Fruit fly (Drosophila melanogaster) ovary, adult (tissue): ENCODE data around the gene Plp.

Experiments
- CG17801 ChIP-seq: fragments of 200-800 bp; optimal IDR thresholded peaks from 2 replicates; lab custom pipeline; 2019; ENCODE audit warnings: missing biosample characterization, mild to moderate bottlenecking, missing genetic modification characterization, moderate library complexity; ENCODE audit not compliant: partially characterized antibody

Plp gene

DNA sequence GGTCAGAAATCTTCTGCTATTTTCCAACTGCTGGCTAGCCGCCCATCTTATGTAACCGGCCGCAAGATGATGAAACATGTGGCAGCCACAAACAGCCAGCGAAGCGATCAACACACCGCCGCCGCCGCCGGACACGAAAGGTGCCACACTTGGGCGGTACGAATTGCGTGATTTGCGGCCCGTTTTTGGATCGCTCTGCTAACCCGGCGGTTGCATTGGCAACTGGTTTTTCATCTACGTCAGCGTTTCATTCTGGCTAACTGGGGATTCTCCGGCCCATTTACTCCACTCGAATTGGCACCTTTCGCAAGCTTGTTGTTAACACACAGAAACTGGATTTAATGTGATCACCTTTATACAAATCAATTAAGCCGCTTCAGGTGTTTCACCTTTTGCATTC lies 29.2 kb upstream of the Plp start:
- TF ChIP-seq CG17801 (GFP tag; lab: Kevin White, UChicago) = no peak

DNA sequence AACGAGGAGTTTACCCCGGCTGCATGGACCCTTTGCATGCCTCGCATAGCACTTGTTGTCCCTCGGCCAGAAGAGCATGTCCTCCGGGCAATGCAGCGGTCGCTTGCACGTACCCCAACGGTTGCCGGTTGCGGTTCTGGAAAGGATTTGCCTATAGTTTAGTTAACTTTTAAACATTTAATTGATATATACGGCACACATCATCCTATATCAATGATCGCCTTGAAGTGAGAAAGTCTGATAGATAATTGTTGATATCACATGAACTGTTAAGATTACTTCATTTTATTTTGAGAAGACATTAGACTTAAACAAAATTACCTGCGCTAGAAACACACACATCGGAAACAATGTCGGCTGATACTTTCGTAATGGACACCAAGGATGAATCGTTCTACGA lies 26.7 kb upstream of the Plp start, which contains the start of gene CG32847:
Gene CG32847 (plus strand): TSS at position 301 of the 400 bp plus-strand sequence.
- TF ChIP-seq CG17801 (GFP tag; lab: Kevin White, UChicago) = no peak

dm6 chr3L:15116536-15116935 lies 22.0 kb upstream of the Plp start, which contains the start of gene Cep135:
Gene Cep135, plus strand, starts transcription at chr3L:15116737.
- TF ChIP-seq CG17801 (GFP tag; lab: Kevin White, UChicago) = no peak

dm6 chr3L:15113257-15113656 lies 18.7 kb upstream of the Plp start, which contains the start of gene CG13458:
Gene CG13458, plus strand, starts transcription at chr3L:15113557.
- TF ChIP-seq CG17801 (GFP tag; lab: Kevin White, UChicago) = no peak

- no peak for TF ChIP-seq CG17801 (GFP tag; lab: Kevin White, UChicago)
These were observed 14.4 kb upstream of the Plp start for dm6 chr3L:15108948-15109347.

DNA sequence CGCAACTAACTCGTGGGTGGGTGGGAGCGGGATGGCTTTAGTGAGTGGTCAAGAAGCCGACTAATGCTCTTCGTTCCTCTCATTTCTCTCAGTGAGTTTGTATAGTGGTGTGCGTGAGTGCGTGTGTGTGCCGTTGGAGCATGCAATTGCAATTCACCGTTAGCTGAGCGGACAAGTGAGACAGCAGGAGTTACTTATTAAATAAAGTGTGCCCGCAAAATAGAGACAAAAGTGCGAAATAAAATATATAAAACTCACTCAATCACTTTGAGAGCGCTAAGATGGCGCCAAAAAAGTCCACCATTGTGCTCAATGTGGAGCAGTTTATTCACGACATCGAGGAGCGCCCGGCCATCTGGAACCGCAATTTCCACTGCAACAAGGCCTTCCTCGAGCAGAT lies 14.0 kb upstream of the Plp start:
- TF ChIP-seq CG17801 (GFP tag; lab: Kevin White, UChicago) = no peak

- peak; percentile 76 for TF ChIP-seq CG17801 (GFP tag; lab: Kevin White, UChicago)
These were observed 13.4 kb upstream of the Plp start for dm6 chr3L:15107776-15108379.

- no peak for TF ChIP-seq CG17801 (GFP tag; lab: Kevin White, UChicago)
These were observed 12.7 kb upstream of the Plp start for dm6 chr3L:15107158-15107775.

DNA sequence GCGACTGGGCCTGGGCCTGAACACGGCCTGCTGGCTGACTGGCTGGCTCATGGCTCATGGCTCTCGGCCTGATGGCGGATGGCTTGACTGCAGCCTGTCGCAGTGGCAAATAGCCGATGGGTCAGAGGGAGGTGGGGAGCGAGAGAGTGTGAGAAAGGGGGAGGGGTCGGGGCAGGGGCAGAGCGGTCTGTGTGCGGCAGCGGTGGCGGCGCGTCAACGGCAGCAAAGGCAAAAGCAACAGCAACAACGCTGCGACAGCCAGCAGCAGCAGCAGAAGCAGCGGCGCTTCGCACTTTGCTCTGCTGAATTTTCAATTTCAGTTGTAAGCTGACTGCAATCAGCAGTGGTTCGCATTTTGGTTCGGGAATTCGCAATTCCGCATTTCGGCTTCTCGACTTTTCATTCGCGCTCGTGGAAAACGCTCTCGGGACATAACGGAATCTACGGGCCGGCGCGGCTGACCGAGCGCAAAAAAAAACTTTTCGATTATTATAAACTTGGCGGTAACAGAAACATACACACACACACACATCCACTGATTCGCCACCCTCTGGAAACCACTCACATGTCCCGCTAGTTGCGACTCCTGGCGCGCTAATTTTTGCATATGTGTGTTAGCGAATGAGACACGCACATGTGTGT lies 11.2 kb upstream of the Plp start, which contains the start of gene CG45071:
Gene CG45071 (plus strand): TSS at position 317 of the 642 bp plus-strand sequence.
- TF ChIP-seq CG17801 (GFP tag; lab: Kevin White, UChicago) = no peak

dm6 chr3L:15104849-15105555 lies 10.5 kb upstream of the Plp start:
- TF ChIP-seq CG17801 (GFP tag; lab: Kevin White, UChicago) = no peak

DNA sequence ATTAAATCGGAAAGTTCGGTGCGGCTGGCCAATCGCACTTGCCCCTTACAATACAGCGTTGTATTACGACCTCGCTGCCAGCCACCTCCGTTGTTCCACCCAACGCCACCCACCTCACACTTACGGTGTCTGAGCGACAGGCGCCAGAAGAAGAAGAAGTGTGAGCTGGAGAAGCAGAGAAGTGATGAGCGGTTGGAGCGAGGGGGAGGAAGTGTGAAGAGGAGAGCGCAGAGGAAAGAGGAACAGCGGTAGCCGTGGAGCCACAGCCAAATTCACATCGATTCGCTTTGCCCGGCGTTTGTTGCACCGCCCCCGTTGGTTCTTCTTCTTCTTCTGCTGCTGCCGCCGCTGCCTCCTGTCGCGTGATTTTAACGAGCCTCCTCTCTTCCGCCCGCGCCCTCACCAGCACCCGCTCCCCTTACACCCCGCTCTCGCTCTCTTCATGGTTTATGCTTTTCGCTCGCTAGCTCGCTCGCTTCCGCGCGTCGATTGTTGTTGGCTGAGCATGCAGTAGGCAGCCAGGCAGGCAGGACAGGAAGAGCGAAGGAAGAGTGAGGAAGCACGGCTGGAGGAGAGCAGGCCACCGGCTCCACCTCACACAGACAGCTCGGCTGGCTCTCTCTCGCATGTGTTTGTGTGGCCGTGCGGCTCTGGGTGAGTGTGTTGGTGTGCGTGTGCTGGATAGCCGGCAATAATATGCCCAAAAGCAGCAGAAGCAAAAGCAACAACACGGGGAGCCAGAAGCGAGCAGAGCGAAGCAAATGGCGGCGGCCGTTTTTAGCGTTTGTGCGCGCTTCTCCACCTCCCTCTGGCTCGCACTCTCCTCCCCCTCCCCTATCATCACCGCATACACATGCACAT lies 9.7 kb upstream of the Plp start:
- no peak for TF ChIP-seq CG17801 (GFP tag; lab: Kevin White, UChicago)

DNA sequence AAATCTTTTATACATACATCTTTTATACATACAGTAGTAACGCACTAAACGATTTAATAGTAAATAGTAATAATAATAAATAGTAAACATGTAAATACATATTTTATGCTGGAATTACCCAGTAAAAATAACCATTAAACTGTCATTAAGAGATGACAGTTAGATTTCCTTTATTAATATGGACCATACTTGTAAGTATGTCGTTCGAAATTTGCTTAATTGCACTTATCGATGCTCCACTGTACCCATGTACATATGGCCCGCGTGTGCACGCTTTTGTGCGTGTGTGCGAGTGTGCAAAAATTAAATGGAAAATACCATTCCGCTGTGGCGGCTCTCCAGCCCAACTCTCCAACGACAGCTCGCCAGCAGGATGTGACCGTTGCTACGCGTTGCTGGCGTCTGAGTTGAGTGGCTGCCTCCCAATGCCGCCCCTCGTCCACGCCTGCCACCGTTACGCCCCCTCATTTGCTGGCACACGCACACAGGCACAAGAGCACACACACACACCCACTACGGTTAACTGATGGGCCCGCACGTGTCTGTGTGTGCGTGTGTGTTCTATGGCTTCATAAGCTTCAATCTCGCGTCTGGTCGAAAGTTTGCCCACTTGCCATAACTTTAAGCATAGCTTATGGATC lies 8.3 kb upstream of the Plp start:
- TF ChIP-seq CG17801 (GFP tag; lab: Kevin White, UChicago) = no peak

DNA sequence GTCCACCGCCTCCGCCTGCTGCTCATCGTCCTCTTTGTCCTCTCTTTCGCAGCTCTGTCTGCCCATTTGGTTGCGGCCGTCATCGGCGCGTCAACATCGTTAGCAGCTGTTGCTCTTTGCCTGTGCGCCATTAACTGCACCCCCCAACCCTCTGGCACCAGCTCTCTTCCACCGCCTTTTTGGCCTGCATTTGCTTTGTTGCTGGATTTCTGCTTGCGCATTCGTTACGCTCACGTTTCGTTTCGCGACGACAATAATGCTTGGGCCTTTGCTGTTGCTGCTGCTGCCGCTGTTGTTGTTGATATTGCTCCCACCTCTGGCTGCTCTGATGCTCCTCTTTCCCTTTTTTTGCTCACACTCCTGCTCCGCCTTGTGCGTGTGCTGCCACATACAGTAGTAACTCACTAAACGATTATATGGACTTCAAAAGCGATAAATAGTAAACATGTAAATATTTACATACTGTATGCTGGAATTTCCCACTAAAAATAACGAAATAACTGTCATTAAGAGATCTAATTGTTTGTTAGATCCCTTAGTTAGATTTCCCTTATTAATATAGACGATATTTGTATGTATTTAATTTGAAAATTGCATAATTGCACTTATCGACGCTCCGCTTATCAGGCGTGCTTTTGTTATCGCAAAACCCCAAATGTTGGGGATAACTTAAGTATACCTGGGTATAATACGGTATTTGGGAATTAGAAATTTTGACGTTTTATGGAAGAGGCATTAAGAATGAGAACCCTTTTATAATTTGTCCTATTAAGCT lies 7.3 kb upstream of the Plp start:
- TF ChIP-seq CG17801 (GFP tag; lab: Kevin White, UChicago) = no peak
